ENCODE assay signal across 5 worm cellular contexts in genomic region chrII:5346350-5346749, ce11.
TF ChIP-seq lines count a peak whose summit lies in the region.
"Not testable (repeated sequence)": the region's sequence is repeated elsewhere in the genome, so short reads cannot be mapped to it uniquely, and the experiment has no call there.

No protein-coding gene starts in this region.

TF ChIP-seq in whole organism, L1 larva, 84 proteins besides CTCF, POLR2A, EP300 and RAD21 (continues in another document):
- TF ChIP-seq C04F5.9 (tag; optimal IDR thresholded peaks at IDR 0.05; lab: Kevin White, UChicago) (peak; percentile 26), ceh-88 (GFP tag; IDR thresholded peaks at IDR 0.05; lab: Robert Waterston, UW) (peak; percentile 92), nhr-47 (tag; optimal IDR thresholded peaks at IDR 0.05; lab: Kevin White, UChicago) (peak; percentile 77), ceh-82 (tag; optimal IDR thresholded peaks at IDR 0.05; lab: Kevin White, UChicago) (peak; percentile 1 to 52 (median 50)), egl-13 (tag; optimal IDR thresholded peaks at IDR 0.05; lab: Kevin White, UChicago) (peak; percentile 9), ztf-11 (tag; optimal IDR thresholded peaks at IDR 0.05; lab: Kevin White, UChicago) (peak in 1 of 2 experiments; percentile 36), grh-1 (GFP tag; IDR thresholded peaks at IDR 0.05; lab: Robert Waterston, UW) (peak; percentile 96), unc-98 (GFP tag; IDR thresholded peaks at IDR 0.05; lab: Robert Waterston, UW) (0 out of 2 replicates have a peak, but pooled peaks have one; percentile 26), lin-15B (tag; optimal IDR thresholded peaks at IDR 0.05; lab: Kevin White, UChicago) (peak; percentile 55), lin-14 (GFP tag; optimal IDR thresholded peaks at IDR 0.05; lab: Kevin White, UChicago) (peak; percentile 75), fkh-8 (tag; optimal IDR thresholded peaks at IDR 0.05; lab: Kevin White, UChicago) (peak; percentile 30), lin-13 (GFP tag; optimal IDR thresholded peaks at IDR 0.05; lab: Kevin White, UChicago) (peak; percentile 70), C16A3.4 (tag; optimal IDR thresholded peaks at IDR 0.05; lab: Kevin White, UChicago) (peak; percentile 70), nhr-85 (tag; lab: Kevin White, UChicago) (peak; percentile 84), rnt-1 (tag; optimal IDR thresholded peaks at IDR 0.05; lab: Kevin White, UChicago) (peak; percentile 86), nhr-90 (tag; optimal IDR thresholded peaks at IDR 0.05; lab: Kevin White, UChicago; ENCODE audit: poor library complexity) (peak; percentile 81), tbx-2 (tag; optimal IDR thresholded peaks at IDR 0.05; lab: Kevin White, UChicago) (peak; percentile 73), snu-23 (GFP tag; optimal IDR thresholded peaks at IDR 0.05; lab: Kevin White, UChicago) (peak; percentile 73)

TF ChIP-seq in whole organism, L3 larva, 47 proteins besides CTCF, POLR2A, EP300 and RAD21:
- TF ChIP-seq lin-15B (tag; optimal IDR thresholded peaks at IDR 0.05; lab: Kevin White, UChicago) (peak; percentile 47), elt-2 (tag; optimal IDR thresholded peaks at IDR 0.05; lab: Kevin White, UChicago) (peak; percentile 62), R02D3.7 (tag; optimal IDR thresholded peaks at IDR 0.05; lab: Kevin White, UChicago) (peak; percentile 61), egl-5 (tag; optimal IDR thresholded peaks at IDR 0.05; lab: Kevin White, UChicago) (peak; percentile 11), lin-39 (tag; optimal IDR thresholded peaks at IDR 0.05; lab: Kevin White, UChicago) (peak; percentile 52), ceh-82 (tag; optimal IDR thresholded peaks at IDR 0.05; lab: Kevin White, UChicago) (peak; percentile 19), nfya-1 (tag; optimal IDR thresholded peaks at IDR 0.05; lab: Kevin White, UChicago; ENCODE audit: insufficient read depth) (peak; percentile 74), pha-4 (tag; optimal IDR thresholded peaks at IDR 0.05; lab: Kevin White, UChicago) (peak; percentile 72), ceh-28 (tag; optimal IDR thresholded peaks at IDR 0.05; lab: Kevin White, UChicago) (peak; percentile 42), nhr-23 (tag; optimal IDR thresholded peaks at IDR 0.05; lab: Kevin White, UChicago) (peak; percentile 74), nhr-25 (tag; optimal IDR thresholded peaks at IDR 0.05; lab: Kevin White, UChicago) (peak; percentile 57), nhr-43 (tag; optimal IDR thresholded peaks at IDR 0.05; lab: Kevin White, UChicago; ENCODE audit: poor library complexity, severe bottlenecking) (peak; percentile 43), jun-1 (tag; optimal IDR thresholded peaks at IDR 0.05; lab: Kevin White, UChicago) (peak; percentile 31)

TF ChIP-seq in whole organism, early embryonic, 17 proteins besides CTCF, POLR2A, EP300 and RAD21:
- TF ChIP-seq flt-1 (GFP tag; IDR thresholded peaks at IDR 0.05; lab: Robert Waterston, UW) (0 out of 2 replicates have a peak, but pooled peaks have one; percentile 32), sea-1 (GFP tag; conservative IDR thresholded peaks at IDR 0.05; lab: Robert Waterston, UW) (peak; percentile 87), tbx-37 (GFP tag; conservative IDR thresholded peaks at IDR 0.05; lab: Robert Waterston, UW) (0 out of 2 replicates have a peak, but pooled peaks have one; percentile 35), pes-1 (GFP tag; IDR thresholded peaks at IDR 0.05; lab: Robert Waterston, UW) (peak; percentile 79; the same call in 1 of the 2 replicates), tbx-11 (GFP tag; IDR thresholded peaks at IDR 0.05; lab: Robert Waterston, UW) (peak; percentile 78; the same call in 1 of the 2 replicates), scrt-1 (GFP tag; IDR thresholded peaks at IDR 0.05; lab: Robert Waterston, UW) (peak; percentile 66; the same call in 1 of the 2 replicates)
TF ChIP-seq in whole organism, early embryonic: peak in this region for 6; not testable (repeated sequence) for 11.

TF ChIP-seq in whole organism, midembryonic, 9 proteins besides CTCF, POLR2A, EP300 and RAD21:
- TF ChIP-seq ztf-29 (GFP tag; IDR thresholded peaks at IDR 0.05; lab: Robert Waterston, UW), result peak; percentile 75
- peak; percentile 92 for TF ChIP-seq ztf-23 (GFP tag; IDR thresholded peaks at IDR 0.05; lab: Robert Waterston, UW)
- peak; percentile 81 for TF ChIP-seq klf-2 (GFP tag; conservative IDR thresholded peaks at IDR 0.05; lab: Robert Waterston, UW)
- TF ChIP-seq tab-1 (GFP tag; IDR thresholded peaks at IDR 0.05; lab: Robert Waterston, UW), result peak; percentile 81
- TF ChIP-seq flt-1 (GFP tag; IDR thresholded peaks at IDR 0.05; lab: Robert Waterston, UW), result peak; percentile 87

TF ChIP-seq in whole organism, young adult, 124 proteins besides CTCF, POLR2A, EP300 and RAD21 (continues in another document):
- peak; percentile 85 for TF ChIP-seq C17E4.6 (GFP tag; IDR thresholded peaks at IDR 0.05; lab: Robert Waterston, UW)
- TF ChIP-seq Y53G8AR.9 (GFP tag; conservative IDR thresholded peaks at IDR 0.05; lab: Robert Waterston, UW), result peak; percentile 77; the same call in 1 of the 2 replicates
- peak; percentile 83 for TF ChIP-seq cebp-1 (GFP tag; IDR thresholded peaks at IDR 0.05; lab: Robert Waterston, UW)
- TF ChIP-seq cebp-1 (tag; optimal IDR thresholded peaks at IDR 0.05; lab: Kevin White, UChicago), result peak; percentile 46
- TF ChIP-seq Y95B8A.8 (GFP tag; IDR thresholded peaks at IDR 0.05; lab: Robert Waterston, UW), result peak; percentile 91
- TF ChIP-seq ceh-91 (GFP tag; IDR thresholded peaks at IDR 0.05; lab: Robert Waterston, UW), result peak; percentile 87
- TF ChIP-seq aptf-3 (GFP tag; IDR thresholded peaks at IDR 0.05; lab: Robert Waterston, UW), result 0 out of 2 replicates have a peak, but pooled peaks have one; percentile 14
- TF ChIP-seq madf-8 (GFP tag; conservative IDR thresholded peaks at IDR 0.05; lab: Robert Waterston, UW), result peak; percentile 58
- TF ChIP-seq efl-1 (GFP tag; optimal IDR thresholded peaks at IDR 0.05; lab: Kevin White, UChicago), result peak; percentile 53
- peak; percentile 94 for TF ChIP-seq ceh-100 (GFP tag; IDR thresholded peaks at IDR 0.05; lab: Robert Waterston, UW)
- TF ChIP-seq madf-6 (GFP tag; IDR thresholded peaks at IDR 0.05; lab: Robert Waterston, UW), result peak; percentile 82
- TF ChIP-seq lin-35 (GFP tag; optimal IDR thresholded peaks at IDR 0.05; lab: Kevin White, UChicago), result peak in 1 of 3 experiments; percentile 73
- peak; percentile 61; the same call in 1 of the 2 replicates for TF ChIP-seq aptf-2 (GFP tag; conservative IDR thresholded peaks at IDR 0.05; lab: Robert Waterston, UW)
- peak; percentile 1 for TF ChIP-seq nhr-80 (tag; optimal IDR thresholded peaks at IDR 0.05; lab: Kevin White, UChicago)
- peak; percentile 89 for TF ChIP-seq let-526 (GFP tag; IDR thresholded peaks at IDR 0.05; lab: Robert Waterston, UW)
- 0 out of 2 replicates have a peak, but pooled peaks have one; percentile 50 for TF ChIP-seq sea-2 (GFP tag; IDR thresholded peaks at IDR 0.05; lab: Robert Waterston, UW)
- peak; percentile 90 for TF ChIP-seq D2030.7 (GFP tag; IDR thresholded peaks at IDR 0.05; lab: Robert Waterston, UW)
- peak; percentile 100 for TF ChIP-seq C06A6.2 (GFP tag; conservative IDR thresholded peaks at IDR 0.05; lab: Robert Waterston, UW)
- peak; percentile 96 for TF ChIP-seq pbrm-1 (GFP tag; IDR thresholded peaks at IDR 0.05; lab: Robert Waterston, UW)
- TF ChIP-seq lsl-1 (GFP tag; optimal IDR thresholded peaks at IDR 0.05; lab: Kevin White, UChicago), result peak; percentile 63
- TF ChIP-seq mcd-1 (GFP tag; IDR thresholded peaks at IDR 0.05; lab: Robert Waterston, UW), result peak; percentile 99
- peak; percentile 69; the same call in 1 of the 2 replicates for TF ChIP-seq hsf-1 (GFP tag; IDR thresholded peaks at IDR 0.05; lab: Robert Waterston, UW)
- peak; percentile 78 for TF ChIP-seq lin-26 (GFP tag; IDR thresholded peaks at IDR 0.05; lab: Robert Waterston, UW)
- TF ChIP-seq lin-54 (GFP tag; optimal IDR thresholded peaks at IDR 0.05; lab: Kevin White, UChicago), result peak; percentile 89
- TF ChIP-seq hmg-1.2 (GFP tag; IDR thresholded peaks at IDR 0.05; lab: Robert Waterston, UW), result peak; percentile 74
- TF ChIP-seq nfyb-1 (GFP tag; IDR thresholded peaks at IDR 0.05; lab: Robert Waterston, UW), result peak; percentile 95
- peak; percentile 57; the same call in 1 of the 2 replicates for TF ChIP-seq attf-6 (GFP tag; IDR thresholded peaks at IDR 0.05; lab: Robert Waterston, UW)
- not testable (repeated sequence) for TF ChIP-seq snpc-4 (GFP tag; optimal IDR thresholded peaks at IDR 0.05; lab: Kevin White, UChicago)
- TF ChIP-seq snpc-4 (tag; optimal IDR thresholded peaks at IDR 0.05; lab: Kevin White, UChicago), result peak in 1 of 4 experiments; percentile 36
- TF ChIP-seq ztf-18 (tag; optimal IDR thresholded peaks at IDR 0.05; lab: Kevin White, UChicago), result peak; percentile 11
- TF ChIP-seq lin-40 (tag; optimal IDR thresholded peaks at IDR 0.05; lab: Kevin White, UChicago), result peak; percentile 37
- TF ChIP-seq egrh-3 (GFP tag; IDR thresholded peaks at IDR 0.05; lab: Robert Waterston, UW), result peak; percentile 73
- peak; percentile 74 for TF ChIP-seq attf-3 (GFP tag; conservative IDR thresholded peaks at IDR 0.05; lab: Robert Waterston, UW)
- peak; percentile 75; the same call in 1 of the 2 replicates for TF ChIP-seq ztf-25 (GFP tag; IDR thresholded peaks at IDR 0.05; lab: Robert Waterston, UW)
- peak; percentile 67; the same call in 1 of the 2 replicates for TF ChIP-seq bed-2 (GFP tag; IDR thresholded peaks at IDR 0.05; lab: Robert Waterston, UW)
- peak; percentile 89 for TF ChIP-seq K11D2.4 (GFP tag; IDR thresholded peaks at IDR 0.05; lab: Robert Waterston, UW)
- TF ChIP-seq hmg-20 (GFP tag; IDR thresholded peaks at IDR 0.05; lab: Robert Waterston, UW), result peak; percentile 66
- peak; percentile 91 for TF ChIP-seq Y56A3A.18 (GFP tag; IDR thresholded peaks at IDR 0.05; lab: Robert Waterston, UW)
- TF ChIP-seq Y79H2A.3 (GFP tag; conservative IDR thresholded peaks at IDR 0.05; lab: Robert Waterston, UW), result peak; percentile 74; the same call in 1 of the 2 replicates
- TF ChIP-seq F33H1.4 (GFP tag; IDR thresholded peaks at IDR 0.05; lab: Robert Waterston, UW), result peak; percentile 70
- TF ChIP-seq dox-1 (GFP tag; IDR thresholded peaks at IDR 0.05; lab: Robert Waterston, UW), result peak; percentile 98
- peak; percentile 63; the same call in 1 of the 2 replicates for TF ChIP-seq Y67H2A.10 (GFP tag; conservative IDR thresholded peaks at IDR 0.05; lab: Robert Waterston, UW)
- peak; percentile 72 for TF ChIP-seq attf-5 (GFP tag; optimal IDR thresholded peaks at IDR 0.05; lab: Kevin White, UChicago)
- TF ChIP-seq egl-18 (GFP tag; IDR thresholded peaks at IDR 0.05; lab: Robert Waterston, UW), result 0 out of 2 replicates have a peak, but pooled peaks have one; percentile 25
- peak; percentile 57; the same call in 1 of the 2 replicates for TF ChIP-seq lir-1 (GFP tag; conservative IDR thresholded peaks at IDR 0.05; lab: Robert Waterston, UW)
- 0 out of 2 replicates have a peak, but pooled peaks have one; percentile 70 for TF ChIP-seq madf-3 (GFP tag; IDR thresholded peaks at IDR 0.05; lab: Robert Waterston, UW)
- TF ChIP-seq tbp1 (GFP tag; optimal IDR thresholded peaks at IDR 0.05; lab: Kevin White, UChicago), result peak; percentile 16
